Fruit fly (Drosophila melanogaster): ENCODE data around the gene SCAR.

- no peak for TF ChIP-seq Myc (optimal IDR thresholded peaks at IDR 0.05)
- TF ChIP-seq ttk (optimal IDR thresholded peaks at IDR 0.05): no peak
- no peak for TF ChIP-seq h (optimal IDR thresholded peaks at IDR 0.05)
- TF ChIP-seq psq (optimal IDR thresholded peaks at IDR 0.05): no peak
- no peak for TF ChIP-seq Sin3A (optimal IDR thresholded peaks at IDR 0.05)
Measured at dm6 chr2L:11016695-11017094, 40.1 kb downstream of the SCAR start, which contains the start of gene CG14913.

All from Kc167 (cell line).